Worm (Caenorhabditis elegans): ENCODE results near the gene H23N18.5.

- no peak for TF ChIP-seq nhr-129 (tag; optimal IDR thresholded peaks at IDR 0.05)
- no peak for TF ChIP-seq ZK546.5 (tag; optimal IDR thresholded peaks at IDR 0.05)
- TF ChIP-seq sma-3 (GFP tag; optimal IDR thresholded peaks at IDR 0.05) = no peak
Observed at ce11 chrV:4926371-4926770, 14.2 kb upstream of the H23N18.5 start, which contains the start of gene srh-21.

Measured in whole organism, L2 larva.